Fruit fly (Drosophila melanogaster) whole organism, larva: ENCODE data around the gene Sf3b2.

Experiments
- noc ChIP-seq: fragments of 200-800 bp; sonication (Bioruptor generic); optimal IDR thresholded peaks from 3 replicates; lab custom pipeline; 2019; ENCODE audit warnings: missing biosample characterization, mild to moderate bottlenecking, missing genetic modification characterization, moderate library complexity

The Sf3b2 gene

dm6 chr2L:2986776-2987175 is 42.2 kb downstream of the Sf3b2 start:
- no peak for TF ChIP-seq noc (tag; lab: Kevin White, UChicago)

DNA sequence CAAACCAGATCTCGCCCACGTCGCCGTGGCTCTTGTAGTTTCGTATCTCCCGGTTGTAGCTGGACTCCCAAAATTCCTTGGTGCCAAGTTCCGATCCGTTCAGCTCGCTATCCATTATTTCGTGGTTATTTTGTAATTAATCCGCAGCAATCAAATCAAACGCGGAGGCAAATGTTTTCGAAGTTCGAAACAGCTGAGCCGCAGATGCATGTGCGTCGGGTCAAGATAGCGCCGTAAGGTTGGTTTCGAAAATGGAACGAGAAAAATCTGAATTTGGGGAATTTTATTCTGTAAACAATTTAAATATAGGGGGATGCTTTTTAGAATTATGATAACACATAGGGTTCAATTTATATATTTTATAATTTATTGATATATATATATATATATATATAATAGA is 49.9 kb downstream of the Sf3b2 start, which contains the start of gene CG9643:
Gene CG9643 (minus strand): TSS at position 198 of the 400 bp plus-strand sequence.
- TF ChIP-seq noc (tag; lab: Kevin White, UChicago), result no peak

DNA sequence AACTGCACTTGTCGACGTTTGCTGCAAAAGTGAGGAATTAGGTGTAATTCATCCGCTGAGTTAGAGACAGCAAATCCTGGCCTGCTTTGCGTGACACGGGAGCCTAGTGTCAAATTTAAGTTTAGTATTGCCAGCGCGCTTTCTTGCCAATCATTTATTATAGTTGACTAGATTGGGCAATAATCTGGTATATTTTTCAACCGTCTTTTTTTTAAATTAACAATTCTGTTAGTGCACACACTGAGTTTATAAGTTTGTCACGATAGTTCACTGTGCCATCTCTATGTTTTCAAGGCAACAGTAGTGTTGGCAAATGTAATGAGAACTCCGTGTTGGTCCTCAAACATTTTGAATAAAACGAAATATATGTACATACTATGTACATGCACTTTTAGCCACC is 52.1 kb downstream of the Sf3b2 start, which contains the start of the genes CG9641 and CG3165:
Gene CG9641 (minus strand): TSS at position 34 of the 400 bp plus-strand sequence.
Gene CG3165 (plus strand): TSS at position 294 of the 400 bp plus-strand sequence.
- no peak for TF ChIP-seq noc (tag; lab: Kevin White, UChicago)
